Fruit fly (Drosophila melanogaster) whole organism, wandering third instar larva: Measurements from ENCODE around the gene Nepl6.

ENCODE experiments used
- Abd-B ChIP-seq: fragments of >200 bp; optimal IDR thresholded peaks from 2 replicates; lab custom pipeline; 2017; ENCODE audit warnings: missing biosample characterization, missing genetic modification characterization
- CG32264 ChIP-seq: fragments of 200-800 bp; sonication (Bioruptor generic); optimal IDR thresholded peaks from 2 replicates; lab custom pipeline; 2016; ENCODE audit warnings: missing biosample characterization, missing genetic modification characterization
- CrebA ChIP-seq: fragments of 200-800 bp; sonication (Bioruptor generic); optimal IDR thresholded peaks from 2 replicates; lab custom pipeline; 2016; ENCODE audit warnings: missing biosample characterization, mild to moderate bottlenecking, missing genetic modification characterization, borderline replicate concordance
- Dfd ChIP-seq: fragments of >200 bp; optimal IDR thresholded peaks from 2 replicates; lab custom pipeline; 2017; ENCODE audit warnings: missing biosample characterization, missing genetic modification characterization
- Dif ChIP-seq: fragments of 200-275, 200-300 bp; sonication (Bioruptor generic); optimal IDR thresholded peaks from 2 replicates; lab custom pipeline; 2018; ENCODE audit warnings: missing biosample characterization, missing genetic modification characterization; ENCODE audit not compliant: partially characterized antibody
- GATAd ChIP-seq: sonication (Bioruptor generic); optimal IDR thresholded peaks from 2 replicates; lab custom pipeline; 2016; ENCODE audit warnings: missing biosample characterization, missing genetic modification characterization
- HLH106 ChIP-seq: fragments of 200-800 bp; optimal IDR thresholded peaks from 3 replicates; lab custom pipeline; 2019; ENCODE audit warnings: missing biosample characterization, mild to moderate bottlenecking, missing genetic modification characterization, moderate library complexity
- Hnf4 ChIP-seq: fragments of 200-800 bp; sonication (Bioruptor generic); optimal IDR thresholded peaks from 2 replicates; lab custom pipeline; 2016; ENCODE audit warnings: missing biosample characterization, mild to moderate bottlenecking, missing genetic modification characterization
- Hr78 ChIP-seq: fragments of >200 bp; optimal IDR thresholded peaks from 2 replicates; lab custom pipeline; 2017; ENCODE audit warnings: missing biosample characterization, missing genetic modification characterization
- Hr83 ChIP-seq: fragments of 200-300 bp; sonication (Bioruptor generic); optimal IDR thresholded peaks from 2 replicates; lab custom pipeline; 2016; ENCODE audit warnings: missing biosample characterization, mild to moderate bottlenecking, missing genetic modification characterization, moderate library complexity; ENCODE audit not compliant: poor library complexity, severe bottlenecking
- Mio ChIP-seq: sonication (Bioruptor generic); optimal IDR thresholded peaks from 2 replicates; lab custom pipeline; 2016; ENCODE audit warnings: missing biosample characterization, missing genetic modification characterization
- N ChIP-seq: fragments of >200 bp; optimal IDR thresholded peaks from 2 replicates; lab custom pipeline; 2018; ENCODE audit warnings: missing biosample characterization, missing external identifiers, missing genetic modification characterization
- OdsH ChIP-seq: fragments of 200-800 bp; sonication (Bioruptor generic); optimal IDR thresholded peaks from 2 replicates; lab custom pipeline; 2016; ENCODE audit warnings: missing biosample characterization, mild to moderate bottlenecking, missing genetic modification characterization
- Rel ChIP-seq, 2 experiments: fragments of 200-800 bp; sonication (Bioruptor generic) in 1 of 2; optimal IDR thresholded peaks; 2 replicates in 1 of 2; 3 replicates in 1 of 2; lab custom pipeline; 2016 to 2019; ENCODE audit warnings: mild to moderate bottlenecking in 2 of 2, missing biosample characterization in 2 of 2, missing genetic modification characterization in 2 of 2, moderate library complexity in 1 of 2
- Vsx2 ChIP-seq: fragments of 200-300, 225-300 bp; sonication (Bioruptor generic); optimal IDR thresholded peaks from 2 replicates; lab custom pipeline; 2018; ENCODE audit warnings: missing biosample characterization, missing genetic modification characterization; ENCODE audit not compliant: partially characterized antibody
- br ChIP-seq: fragments of 200-800 bp; sonication (Bioruptor generic); optimal IDR thresholded peaks from 2 replicates; lab custom pipeline; 2016; ENCODE audit warnings: missing biosample characterization, missing genetic modification characterization
- brk ChIP-seq: fragments of 200-800 bp; sonication (Bioruptor generic); optimal IDR thresholded peaks from 2 replicates; lab custom pipeline; 2016; ENCODE audit warnings: missing biosample characterization, mild to moderate bottlenecking, missing genetic modification characterization
- dl ChIP-seq, 2 experiments: fragments of 175-275, 200-275 bp in 1 of 2; fragments of 200-275 bp in 1 of 2; sonication (Bioruptor generic); optimal IDR thresholded peaks; lab custom pipeline; 2018; ENCODE audit warnings: mild to moderate bottlenecking in 2 of 2, missing biosample characterization in 2 of 2, missing genetic modification characterization in 2 of 2, moderate library complexity in 2 of 2; ENCODE audit not compliant: partially characterized antibody in 2 of 2, insufficient read depth in 1 of 2
- dmrt93B ChIP-seq: fragments of 200-800 bp; sonication (Bioruptor generic); optimal IDR thresholded peaks from 2 replicates; lab custom pipeline; 2018; ENCODE audit warnings: missing biosample characterization, mild to moderate bottlenecking, missing genetic modification characterization
- dsf ChIP-seq: sonication (Bioruptor generic); optimal IDR thresholded peaks from 2 replicates; lab custom pipeline; 2016; ENCODE audit warnings: missing biosample characterization, missing genetic modification characterization, borderline replicate concordance
- ey ChIP-seq: fragments of 200-800 bp; sonication (Bioruptor generic); optimal IDR thresholded peaks from 2 replicates; lab custom pipeline; 2016; ENCODE audit warnings: missing biosample characterization, missing genetic modification characterization
- foxo ChIP-seq, 2 experiments: fragments of 200-800 bp; sonication (Bioruptor generic); optimal IDR thresholded peaks; 2 replicates in 1 of 2; 3 replicates in 1 of 2; lab custom pipeline; 2016 to 2017; ENCODE audit warnings: missing biosample characterization in 2 of 2, missing genetic modification characterization in 2 of 2
- fru ChIP-seq: fragments of 200-800 bp; sonication (Bioruptor generic); optimal IDR thresholded peaks from 3 replicates; lab custom pipeline; 2016; ENCODE audit warnings: missing biosample characterization, mild to moderate bottlenecking, missing genetic modification characterization
- h ChIP-seq: fragments of 200-800 bp; sonication (Bioruptor generic); optimal IDR thresholded peaks from 3 replicates; lab custom pipeline; 2016; ENCODE audit warnings: missing biosample characterization, mild to moderate bottlenecking, missing genetic modification characterization
- jim ChIP-seq: fragments of 175-275, 200-325 bp; sonication (Bioruptor generic); optimal IDR thresholded peaks from 2 replicates; lab custom pipeline; 2016; ENCODE audit warnings: missing biosample characterization, mild to moderate bottlenecking, missing genetic modification characterization
- lola ChIP-seq: fragments of >200 bp; optimal IDR thresholded peaks from 2 replicates; lab custom pipeline; 2017; ENCODE audit warnings: missing biosample characterization, missing genetic modification characterization
- pan ChIP-seq: fragments of >200 bp; optimal IDR thresholded peaks from 2 replicates; lab custom pipeline; 2017
- psq ChIP-seq: fragments of 200-800 bp; sonication (Bioruptor generic); optimal IDR thresholded peaks from 3 replicates; lab custom pipeline; 2017; ENCODE audit warnings: missing biosample characterization, mild to moderate bottlenecking, missing genetic modification characterization, moderate library complexity
- sage ChIP-seq: fragments of 200-800 bp; sonication (Bioruptor generic); optimal IDR thresholded peaks from 2 replicates; lab custom pipeline; 2016; ENCODE audit warnings: missing biosample characterization, mild to moderate bottlenecking, missing genetic modification characterization
- sv ChIP-seq: fragments of 200-800 bp; sonication (Bioruptor generic); optimal IDR thresholded peaks from 3 replicates; lab custom pipeline; 2016; ENCODE audit warnings: missing biosample characterization, missing genetic modification characterization
- tai ChIP-seq: sonication (Bioruptor generic); optimal IDR thresholded peaks from 2 replicates; lab custom pipeline; 2016; ENCODE audit warnings: missing biosample characterization, missing genetic modification characterization
- usp ChIP-seq: fragments of >200 bp; optimal IDR thresholded peaks from 2 replicates; lab custom pipeline; 2017; ENCODE audit warnings: missing biosample characterization, missing genetic modification characterization

Gene Nepl6

DNA sequence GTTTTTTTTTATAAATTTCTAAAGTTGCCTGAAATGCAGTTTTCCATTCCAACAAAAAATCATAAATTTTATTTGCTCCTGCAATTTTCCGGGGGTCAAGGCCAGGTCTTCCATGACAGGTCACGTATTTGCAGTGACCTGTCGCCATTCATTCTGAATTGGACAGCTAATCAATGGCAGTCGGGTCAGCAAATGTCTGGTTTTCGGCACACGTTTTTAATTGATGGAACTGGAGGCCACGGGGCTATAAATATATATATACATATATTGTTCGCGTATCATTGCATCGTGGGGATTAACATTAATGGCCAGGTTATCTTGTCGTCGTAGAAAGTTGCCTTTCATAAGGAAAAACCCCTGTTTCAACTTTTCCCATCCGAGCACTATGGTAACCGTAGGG is 1.8 kb upstream of the Nepl6 start:
- TF ChIP-seq Rel (GFP tag; optimal IDR thresholded peaks at IDR 0.05; lab: Kevin White, UChicago) (no peak), Rel (tag; optimal IDR thresholded peaks at IDR 0.05; lab: Kevin White, UChicago) (peak; percentile 72), Mio (GFP tag; lab: Kevin White, UChicago) (no peak)

DNA sequence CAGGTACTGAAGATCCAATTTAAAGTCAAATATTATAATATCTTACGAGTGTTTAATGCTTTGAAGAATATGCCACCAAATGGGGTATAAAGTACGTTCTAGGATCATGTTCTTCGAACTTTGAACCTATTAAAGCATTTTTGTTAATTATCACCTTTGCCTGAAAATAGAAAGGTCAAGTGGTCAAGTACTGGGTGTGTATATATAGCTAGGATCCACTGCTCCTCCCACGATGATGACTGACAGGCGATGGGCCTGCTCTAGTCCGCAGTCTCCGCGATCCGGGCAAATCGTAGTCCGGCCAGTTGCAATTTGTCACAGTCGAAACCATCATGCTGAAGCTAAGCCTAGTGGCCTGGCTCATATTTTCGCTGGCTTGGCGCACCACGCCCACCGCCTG is 4.3 kb downstream of the Nepl6 start, which contains the start of gene Nepl5:
Gene Nepl5, plus strand, starts transcription at position 301 of the 400 bp plus-strand sequence.
- TF ChIP-seq dsf, result no peak
- TF ChIP-seq CrebA (GFP tag; lab: Kevin White, UChicago), result no peak
- TF ChIP-seq Hr78 (GFP tag; lab: Kevin White, UChicago), result no peak
- TF ChIP-seq tai (GFP tag; lab: Kevin White, UChicago), result no peak
- TF ChIP-seq dmrt93B (GFP tag; lab: Kevin White, UChicago), result no peak
- no peak for TF ChIP-seq Dfd (GFP tag; lab: Kevin White, UChicago)
- no peak for TF ChIP-seq Hnf4 (GFP tag; lab: Kevin White, UChicago)
- no peak for TF ChIP-seq brk
- TF ChIP-seq h (GFP tag; lab: Kevin White, UChicago), result no peak
- no peak for TF ChIP-seq pan (lab: Kevin White, UChicago)
- no peak for TF ChIP-seq N
- TF ChIP-seq OdsH, result no peak
- no peak for TF ChIP-seq Vsx2 (GFP tag; lab: Kevin White, UChicago)
- no peak for TF ChIP-seq usp

DNA sequence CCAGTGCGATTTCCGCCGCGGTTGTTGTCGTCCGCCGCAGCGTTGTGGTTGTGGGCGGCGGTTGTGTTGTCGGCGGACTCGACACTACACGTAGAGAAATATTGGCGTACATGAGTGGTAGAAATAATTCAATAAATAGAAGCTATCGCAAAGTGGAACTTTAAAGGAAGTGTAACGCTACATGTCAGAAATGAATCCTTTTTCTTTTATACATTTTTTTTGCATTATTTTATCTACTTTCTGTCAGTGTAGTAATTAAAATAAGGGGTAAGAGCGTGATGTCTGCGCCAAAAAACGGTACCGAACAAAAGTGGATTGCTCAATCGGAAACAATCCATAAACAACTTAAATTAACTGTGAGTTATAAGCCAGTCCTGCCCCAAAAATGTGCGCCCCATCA is 6.1 kb downstream of the Nepl6 start:
- TF ChIP-seq OdsH, result no peak
- TF ChIP-seq Mio (GFP tag; lab: Kevin White, UChicago), result no peak
- TF ChIP-seq CG32264 (GFP tag; lab: Kevin White, UChicago), result no peak
- no peak for TF ChIP-seq psq (GFP tag; lab: Kevin White, UChicago)
- no peak for TF ChIP-seq Hr83 (GFP tag; lab: Kevin White, UChicago)
- TF ChIP-seq Hnf4 (GFP tag; lab: Kevin White, UChicago), result no peak
- no peak for TF ChIP-seq brk
- no peak for TF ChIP-seq sage (GFP tag; lab: Kevin White, UChicago)
- no peak for TF ChIP-seq br (GFP tag; lab: Kevin White, UChicago)
- no peak for TF ChIP-seq N

DNA sequence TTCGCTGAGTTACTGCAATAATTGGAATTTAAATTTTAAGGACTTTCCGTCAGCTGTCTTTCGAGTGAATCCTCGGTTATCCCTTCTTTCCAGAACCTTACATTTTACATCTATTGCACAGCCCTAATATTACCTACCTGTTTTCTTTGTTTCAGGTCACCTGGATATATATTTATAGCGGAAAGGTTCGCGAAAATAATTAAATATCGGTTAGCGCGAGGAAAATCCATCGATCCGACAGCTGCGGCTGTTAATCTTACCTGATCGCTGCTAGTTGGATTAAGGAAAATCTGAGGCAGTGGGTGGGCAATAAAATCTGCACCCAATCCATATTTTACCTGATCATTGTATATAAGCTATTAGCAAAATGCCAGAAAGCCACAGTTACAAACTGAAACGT is 12.2 kb downstream of the Nepl6 start:
- TF ChIP-seq Dif (GFP tag; lab: Kevin White, UChicago) (no peak), lola (GFP tag; lab: Kevin White, UChicago) (no peak), dl (GFP tag; optimal IDR thresholded peaks at IDR 0.05; lab: Kevin White, UChicago; ENCODE audit: insufficient read depth in 1 of 2, partially characterized antibody in 2 of 2) (no peak), CrebA (GFP tag; lab: Kevin White, UChicago) (no peak), psq (GFP tag; lab: Kevin White, UChicago) (no peak)

DNA sequence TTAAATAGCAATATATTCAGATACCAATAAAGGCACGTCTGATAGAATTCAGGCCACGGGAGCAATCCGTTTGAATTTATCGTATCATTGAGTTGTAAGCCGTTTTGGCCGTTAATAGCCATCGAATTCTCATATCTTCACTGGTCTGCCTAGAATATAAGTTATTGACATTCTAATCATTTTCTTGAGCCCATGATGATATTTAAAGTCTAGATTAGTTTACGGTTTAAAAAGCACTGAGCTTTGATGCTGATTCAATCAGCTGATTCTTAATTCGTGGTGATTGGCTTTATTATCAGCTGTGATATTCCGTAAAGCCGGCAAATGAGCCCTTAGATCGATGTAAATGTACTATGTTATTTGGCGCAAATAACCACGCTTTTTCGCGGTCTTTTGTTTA is 13.2 kb downstream of the Nepl6 start, which contains the start of gene slam:
Gene slam, plus strand, starts transcription at position 301 of the 400 bp plus-strand sequence.
- TF ChIP-seq GATAd (GFP tag; lab: Kevin White, UChicago) (no peak), dsf (no peak), Abd-B (GFP tag; lab: Kevin White, UChicago) (no peak), HLH106 (tag; lab: Kevin White, UChicago) (no peak), OdsH (no peak), Hr78 (GFP tag; lab: Kevin White, UChicago) (no peak), jim (GFP tag; lab: Kevin White, UChicago) (no peak), foxo (GFP tag; optimal IDR thresholded peaks at IDR 0.05; lab: Kevin White, UChicago) (no peak), br (GFP tag; lab: Kevin White, UChicago) (no peak), Hr83 (GFP tag; lab: Kevin White, UChicago) (no peak), psq (GFP tag; lab: Kevin White, UChicago) (no peak), CrebA (GFP tag; lab: Kevin White, UChicago) (no peak), sv (GFP tag; lab: Kevin White, UChicago) (no peak), usp (no peak), fru (GFP tag; lab: Kevin White, UChicago) (no peak), lola (GFP tag; lab: Kevin White, UChicago) (no peak), Mio (GFP tag; lab: Kevin White, UChicago) (no peak), tai (GFP tag; lab: Kevin White, UChicago) (no peak), sage (GFP tag; lab: Kevin White, UChicago) (no peak), ey (GFP tag; lab: Kevin White, UChicago) (no peak)
